Worm (Caenorhabditis elegans): ENCODE data around the gene C03B1.14.

Gene C03B1.14

ce11 chrX:6371192-6372116 is 10.9 kb upstream of the C03B1.14 start (continued):
- TF ChIP-seq F33H1.4 (GFP tag; IDR thresholded peaks at IDR 0.05) (no peak), ets-4 (GFP tag; optimal IDR thresholded peaks at IDR 0.05) (no peak), madf-3 (GFP tag; IDR thresholded peaks at IDR 0.05) (no peak), efl-1 (GFP tag; optimal IDR thresholded peaks at IDR 0.05) (no peak), ceh-100 (GFP tag; IDR thresholded peaks at IDR 0.05) (peak; percentile 21; the same call in 1 of the 2 replicates), ceh-79 (tag; optimal IDR thresholded peaks at IDR 0.05) (peak; percentile 63), mel-28 (tag; optimal IDR thresholded peaks at IDR 0.05; ENCODE audit: borderline replicate concordance) (no peak), aptf-2 (GFP tag; conservative IDR thresholded peaks at IDR 0.05) (no peak), T26A5.8 (tag; optimal IDR thresholded peaks at IDR 0.05) (peak; percentile 66), bed-2 (GFP tag; IDR thresholded peaks at IDR 0.05) (no peak), unc-62 (GFP tag; optimal IDR thresholded peaks at IDR 0.05) (no peak), Y56A3A.18 (GFP tag; IDR thresholded peaks at IDR 0.05) (no peak; the same call in 1 of the 2 replicates), let-607 (tag; optimal IDR thresholded peaks at IDR 0.05) (peak; percentile 39 to 67), hrde-1 (tag; optimal IDR thresholded peaks at IDR 0.05; ENCODE audit: borderline replicate concordance) (no peak), pha-4 (tag; optimal IDR thresholded peaks at IDR 0.05) (no peak), hmg-1.2 (GFP tag; IDR thresholded peaks at IDR 0.05) (peak; percentile 85), cebp-2 (GFP tag; IDR thresholded peaks at IDR 0.05) (no peak), rcor-1 (GFP tag; IDR thresholded peaks at IDR 0.05) (peak; percentile 53), B0261.1 (tag; optimal IDR thresholded peaks at IDR 0.05) (peak; percentile 97), egrh-3 (GFP tag; IDR thresholded peaks at IDR 0.05) (no peak), snpc-1.3 (tag; optimal IDR thresholded peaks at IDR 0.05; ENCODE audit: insufficient read depth) (peak; percentile 85), F57C9.4 (tag; optimal IDR thresholded peaks at IDR 0.05) (no peak), nhr-80 (tag; optimal IDR thresholded peaks at IDR 0.05) (peak; percentile 13), athp-1 (tag; optimal IDR thresholded peaks at IDR 0.05) (peak; percentile 6), ztf-25 (GFP tag; IDR thresholded peaks at IDR 0.05) (0 out of 2 replicates have a peak, but pooled peaks have one; percentile 55), rpc-1 (optimal IDR thresholded peaks at IDR 0.05) (peak; percentile 89), rpc-1 (tag; optimal IDR thresholded peaks at IDR 0.05) (peak; percentile 95), nhr-120 (GFP tag; IDR thresholded peaks at IDR 0.05) (0 out of 2 replicates have a peak, but pooled peaks have one; percentile 65), attf-6 (GFP tag; IDR thresholded peaks at IDR 0.05) (no peak), nfyb-1 (GFP tag; IDR thresholded peaks at IDR 0.05) (peak; percentile 88), Y53F4B.3 (GFP tag; IDR thresholded peaks at IDR 0.05) (no peak), tbp1 (GFP tag; optimal IDR thresholded peaks at IDR 0.05) (peak; percentile 97), dox-1 (GFP tag; IDR thresholded peaks at IDR 0.05) (no peak; the same call in 1 of the 2 replicates), Y79H2A.3 (GFP tag; conservative IDR thresholded peaks at IDR 0.05) (no peak), F57A8.1 (GFP tag; optimal IDR thresholded peaks at IDR 0.05) (no peak), C06A6.2 (GFP tag; conservative IDR thresholded peaks at IDR 0.05) (no peak), nfya-2 (GFP tag; IDR thresholded peaks at IDR 0.05) (no peak), zfh-2 (GFP tag; conservative IDR thresholded peaks at IDR 0.05) (no peak), madf-8 (GFP tag; conservative IDR thresholded peaks at IDR 0.05) (no peak), sea-2 (GFP tag; IDR thresholded peaks at IDR 0.05) (no peak), B0336.3 (GFP tag; IDR thresholded peaks at IDR 0.05) (no peak), aptf-3 (GFP tag; IDR thresholded peaks at IDR 0.05) (peak; percentile 75; the same call in 1 of the 2 replicates), ceh-40 (GFP tag; IDR thresholded peaks at IDR 0.05) (peak; percentile 72; the same call in 1 of the 2 replicates), dpff-1 (tag; optimal IDR thresholded peaks at IDR 0.05) (no peak), tbx-9 (tag; optimal IDR thresholded peaks at IDR 0.05; ENCODE audit: borderline replicate concordance) (peak; percentile 13), ztf-28 (GFP tag; IDR thresholded peaks at IDR 0.05) (no peak), sptf-2 (GFP tag; optimal IDR thresholded peaks at IDR 0.05) (peak; percentile 41)
